Fruit fly (Drosophila melanogaster) whole organism, adult: ENCODE results near the gene CG42758.

Source experiments
- CG11617 ChIP-seq: fragments of 200-800 bp; sonication (Bioruptor generic); optimal IDR thresholded peaks from 2 replicates; lab custom pipeline; 2017; ENCODE audit warnings: mild to moderate bottlenecking, missing biosample characterization, missing genetic modification reagents, missing genetic modification characterization
- CG12768 ChIP-seq: fragments of 200-800 bp; sonication (Bioruptor generic); optimal IDR thresholded peaks from 2 replicates; lab custom pipeline; 2017; ENCODE audit warnings: missing biosample characterization, missing genetic modification characterization, mild to moderate bottlenecking, moderate library complexity, missing genetic modification reagents
- CG14711 ChIP-seq: fragments of 200-800 bp; sonication (Bioruptor generic); optimal IDR thresholded peaks from 2 replicates; lab custom pipeline; 2018; ENCODE audit warnings: missing biosample characterization, mild to moderate bottlenecking, missing genetic modification characterization, moderate library complexity
- CG1620 ChIP-seq: fragments of 200-800 bp; sonication (Bioruptor generic); optimal IDR thresholded peaks from 2 replicates; lab custom pipeline; 2016; ENCODE audit warnings: missing biosample characterization, missing genetic modification characterization
- CG33017 ChIP-seq: fragments of 200-800 bp; sonication (Bioruptor generic); optimal IDR thresholded peaks from 2 replicates; lab custom pipeline; 2018; ENCODE audit warnings: missing biosample characterization, mild to moderate bottlenecking, missing genetic modification characterization, moderate library complexity
- CG5204 ChIP-seq: fragments of 200-800 bp; sonication (Bioruptor generic); optimal IDR thresholded peaks from 2 replicates; lab custom pipeline; 2016; ENCODE audit warnings: missing biosample characterization, missing genetic modification characterization
- CG7045 ChIP-seq: fragments of 200-800 bp; sonication (Bioruptor generic); optimal IDR thresholded peaks from 2 replicates; lab custom pipeline; 2017; ENCODE audit warnings: missing biosample characterization, mild to moderate bottlenecking, missing genetic modification characterization
- CG7101 ChIP-seq: fragments of 200-800 bp; sonication (Bioruptor generic); optimal IDR thresholded peaks from 2 replicates; lab custom pipeline; 2018; ENCODE audit warnings: missing biosample characterization, mild to moderate bottlenecking, missing genetic modification characterization, moderate library complexity
- Clk ChIP-seq: fragments of 200-800 bp; sonication (Bioruptor generic); optimal IDR thresholded peaks from 2 replicates; lab custom pipeline; 2017; ENCODE audit warnings: missing biosample characterization, missing genetic modification characterization
- Crg-1 ChIP-seq: fragments of 200-800 bp; sonication (Bioruptor generic); optimal IDR thresholded peaks from 2 replicates; lab custom pipeline; 2016; ENCODE audit warnings: missing biosample characterization, missing genetic modification characterization
- Hr96 ChIP-seq: fragments of 200-800 bp; sonication (Bioruptor generic); optimal IDR thresholded peaks from 2 replicates; lab custom pipeline; 2016; ENCODE audit warnings: missing biosample characterization, missing genetic modification characterization
- Mnt ChIP-seq: fragments of 200-800 bp; sonication (Bioruptor generic); optimal IDR thresholded peaks from 2 replicates; lab custom pipeline; 2016; ENCODE audit warnings: missing biosample characterization, mild to moderate bottlenecking, missing genetic modification characterization
- bab1 ChIP-seq: fragments of 200-800 bp; sonication (Bioruptor generic); optimal IDR thresholded peaks from 3 replicates; lab custom pipeline; 2019; ENCODE audit warnings: missing biosample characterization, mild to moderate bottlenecking, missing genetic modification characterization, moderate library complexity
- cic ChIP-seq: fragments of 200-800 bp; sonication (Bioruptor generic); optimal IDR thresholded peaks from 2 replicates; lab custom pipeline; 2017; ENCODE audit warnings: missing biosample characterization, mild to moderate bottlenecking, missing genetic modification characterization, moderate library complexity
- cnc ChIP-seq, 2 experiments: fragments of >200 bp; optimal IDR thresholded peaks; 2 replicates each; lab custom pipeline; 2017
- kay ChIP-seq: fragments of 200-800 bp; sonication (Bioruptor generic); peaks from one replicate; lab custom pipeline; 2016; ENCODE audit warnings: missing biosample characterization, missing genetic modification characterization, borderline replicate concordance
- ovo ChIP-seq: fragments of 200-800 bp; sonication (Bioruptor generic); optimal IDR thresholded peaks from 2 replicates; lab custom pipeline; 2016; ENCODE audit warnings: missing biosample characterization, missing genetic modification characterization
- pad ChIP-seq: fragments of 200-800 bp; sonication (Bioruptor generic); optimal IDR thresholded peaks from 3 replicates; lab custom pipeline; 2017; ENCODE audit warnings: missing biosample characterization, missing genetic modification characterization, mild to moderate bottlenecking, moderate library complexity, missing genetic modification reagents
- tj ChIP-seq: fragments of 200-800 bp; sonication (Bioruptor generic); optimal IDR thresholded peaks from 3 replicates; lab custom pipeline; 2017; ENCODE audit warnings: missing biosample characterization, mild to moderate bottlenecking, missing genetic modification characterization, moderate library complexity
- toe ChIP-seq: fragments of 200-800 bp; sonication (Bioruptor generic); optimal IDR thresholded peaks from 2 replicates; lab custom pipeline; 2016; ENCODE audit warnings: missing biosample characterization, missing genetic modification characterization

The CG42758 gene

dm6 chr3L:14599503-14599902 is 32.3 kb downstream of the CG42758 start, which contains the start of gene HGTX:
Gene HGTX (minus strand): TSS chr3L:14599540.
- TF ChIP-seq pad (GFP tag; lab: Kevin White, UChicago) (peak; percentile 65), CG7101 (tag; lab: Kevin White, UChicago) (no peak)

dm6 chr3L:14600570-14600969 is 33.3 kb downstream of the CG42758 start:
- TF ChIP-seq cic (GFP tag; lab: Kevin White, UChicago) (no peak), bab1 (GFP tag; lab: Kevin White, UChicago) (no peak), CG5204 (GFP tag; lab: Kevin White, UChicago) (no peak), CG33017 (tag; lab: Kevin White, UChicago) (no peak), Clk (GFP tag; lab: Kevin White, UChicago) (no peak), kay (GFP tag; lab: Kevin White, UChicago) (no peak), Crg-1 (no peak), cnc (optimal IDR thresholded peaks at IDR 0.05; lab: Kevin White, UChicago) (no peak), CG7101 (tag; lab: Kevin White, UChicago) (no peak), ovo (GFP tag; lab: Kevin White, UChicago) (no peak), pad (GFP tag; lab: Kevin White, UChicago) (no peak), Hr96 (no peak), CG12768 (no peak), CG7045 (GFP tag; lab: Kevin White, UChicago) (no peak), CG14711 (tag; lab: Kevin White, UChicago) (no peak), CG11617 (GFP tag; lab: Kevin White, UChicago) (no peak), toe (GFP tag; lab: Kevin White, UChicago) (no peak), tj (no peak), CG1620 (GFP tag; lab: Kevin White, UChicago) (no peak), Mnt (no peak)

- TF ChIP-seq CG12768 (no peak), kay (GFP tag; lab: Kevin White, UChicago) (peak; percentile 61), CG11617 (GFP tag; lab: Kevin White, UChicago) (no peak), Crg-1 (no peak), CG33017 (tag; lab: Kevin White, UChicago) (no peak), cnc (optimal IDR thresholded peaks at IDR 0.05; lab: Kevin White, UChicago) (no peak), CG7045 (GFP tag; lab: Kevin White, UChicago) (no peak)
Measured at dm6 chr3L:14603160-14603559, 35.9 kb downstream of the CG42758 start.

dm6 chr3L:14605291-14605690 is 38.1 kb downstream of the CG42758 start:
- no peak for TF ChIP-seq CG5204 (GFP tag; lab: Kevin White, UChicago)
- no peak for TF ChIP-seq Clk (GFP tag; lab: Kevin White, UChicago)
- peak; percentile 59 for TF ChIP-seq bab1 (GFP tag; lab: Kevin White, UChicago)
- no peak for TF ChIP-seq cic (GFP tag; lab: Kevin White, UChicago)
- no peak for TF ChIP-seq Mnt

- TF ChIP-seq bab1 (GFP tag; lab: Kevin White, UChicago) (peak; percentile 44), Clk (GFP tag; lab: Kevin White, UChicago) (no peak), CG14711 (tag; lab: Kevin White, UChicago) (no peak), Hr96 (no peak), toe (GFP tag; lab: Kevin White, UChicago) (peak; percentile 12)
Measured at dm6 chr3L:14607620-14608019, 40.4 kb downstream of the CG42758 start.

dm6 chr3L:14609138-14609729 is 42.0 kb downstream of the CG42758 start:
- TF ChIP-seq tj = peak; percentile 10
- peak; percentile 86 for TF ChIP-seq cic (GFP tag; lab: Kevin White, UChicago)
- TF ChIP-seq Mnt = no peak

dm6 chr3L:14610458-14610857 is 43.2 kb downstream of the CG42758 start:
- TF ChIP-seq toe (GFP tag; lab: Kevin White, UChicago) (no peak), tj (no peak), CG7045 (GFP tag; lab: Kevin White, UChicago) (no peak), Hr96 (no peak), ovo (GFP tag; lab: Kevin White, UChicago) (no peak), Clk (GFP tag; lab: Kevin White, UChicago) (no peak), cic (GFP tag; lab: Kevin White, UChicago) (no peak), Mnt (no peak)
